Comparison of ENCODE assay signal across 2 fruit fly cellular contexts in the genomic region with DNA sequence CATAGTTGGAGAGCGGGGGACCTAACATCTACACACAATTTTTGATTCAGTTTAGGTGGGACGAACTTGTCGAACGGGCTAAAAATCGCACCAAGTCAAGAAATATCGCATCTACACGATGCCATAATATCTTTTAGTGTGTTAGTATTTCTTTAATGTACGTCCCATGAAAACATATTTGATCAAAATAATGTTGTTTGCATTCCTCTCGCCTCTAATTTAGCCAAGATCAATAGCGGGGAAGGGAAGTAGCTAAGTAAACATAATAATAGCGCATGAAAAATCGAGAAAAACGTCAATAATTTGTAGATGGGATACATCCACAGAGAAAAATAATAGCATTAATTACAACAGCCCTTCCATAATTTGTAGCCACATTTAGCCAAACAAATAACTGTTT.
TF ChIP-seq lines count a peak whose summit lies in the region.

No protein-coding gene starts in this region.

- no peak for TF ChIP-seq CTCF in whole organism, embryonic (GFP tag; optimal IDR thresholded peaks at IDR 0.05; lab: Kevin White, UChicago)

TF ChIP-seq in whole organism, embryonic, 481 proteins besides CTCF, POLR2A, EP300 and RAD21 (continues in another document):
- peak; percentile 30 for TF ChIP-seq fd3F (GFP tag; optimal IDR thresholded peaks at IDR 0.05; lab: Kevin White, UChicago)
- no peak for TF ChIP-seq CG13624 (GFP tag; optimal IDR thresholded peaks at IDR 0.05; lab: Kevin White, UChicago)
- no peak for TF ChIP-seq prd (optimal IDR thresholded peaks at IDR 0.05; lab: Kevin White, UChicago)
- TF ChIP-seq prd (GFP tag; IDR thresholded peaks at IDR 0.05; lab: Robert Waterston, UW) = no peak
- peak; percentile 21 for TF ChIP-seq B-H2 (GFP tag; optimal IDR thresholded peaks at IDR 0.05; lab: Kevin White, UChicago)
- no peak for TF ChIP-seq bbx (GFP tag; IDR thresholded peaks at IDR 0.05; lab: Robert Waterston, UW; ENCODE audit: partially characterized antibody)
- peak; percentile 5 for TF ChIP-seq lab (GFP tag; optimal IDR thresholded peaks at IDR 0.05; lab: Kevin White, UChicago)
- TF ChIP-seq CG16815 (GFP tag; optimal IDR thresholded peaks at IDR 0.05; lab: Kevin White, UChicago) = no peak
- TF ChIP-seq sima (GFP tag; optimal IDR thresholded peaks at IDR 0.05; lab: Kevin White, UChicago) = no peak
- TF ChIP-seq Ets65A (GFP tag; lab: Kevin White, UChicago) = no peak
- TF ChIP-seq bowl (GFP tag; IDR thresholded peaks at IDR 0.05; lab: Robert Waterston, UW) = no peak
- TF ChIP-seq stc (GFP tag; IDR thresholded peaks at IDR 0.05; lab: Robert Waterston, UW) = no peak
- no peak for TF ChIP-seq CG11723 (GFP tag; optimal IDR thresholded peaks at IDR 0.05; lab: Kevin White, UChicago)
- no peak for TF ChIP-seq ftz-f1 (GFP tag; optimal IDR thresholded peaks at IDR 0.05; lab: Kevin White, UChicago)
- no peak for TF ChIP-seq bcd (GFP tag; optimal IDR thresholded peaks at IDR 0.05; lab: Kevin White, UChicago)
- TF ChIP-seq sc (optimal IDR thresholded peaks at IDR 0.05; lab: Kevin White, UChicago) = no peak
- TF ChIP-seq sc (GFP tag; optimal IDR thresholded peaks at IDR 0.05; lab: Kevin White, UChicago) = no peak
- no peak for TF ChIP-seq CG10654 (GFP tag; optimal IDR thresholded peaks at IDR 0.05; lab: Kevin White, UChicago)
- TF ChIP-seq seq (GFP tag; IDR thresholded peaks at IDR 0.05; lab: Robert Waterston, UW) = peak; percentile 12; the same call in 1 of the 2 replicates
- no peak for TF ChIP-seq CG3065 (GFP tag; optimal IDR thresholded peaks at IDR 0.05; lab: Kevin White, UChicago)
- peak; percentile 33 for TF ChIP-seq CG12769 (tag; optimal IDR thresholded peaks at IDR 0.05; lab: Kevin White, UChicago)
- no peak for TF ChIP-seq wor (GFP tag; IDR thresholded peaks at IDR 0.05; lab: Robert Waterston, UW)
- no peak for TF ChIP-seq CG4328 (GFP tag; optimal IDR thresholded peaks at IDR 0.05; lab: Kevin White, UChicago)
- TF ChIP-seq CG11456 (GFP tag; IDR thresholded peaks at IDR 0.05; lab: Robert Waterston, UW) = no peak
- peak; percentile 49 for TF ChIP-seq Hmr (GFP tag; optimal IDR thresholded peaks at IDR 0.05; lab: Kevin White, UChicago)
- TF ChIP-seq CG12942 (GFP tag; optimal IDR thresholded peaks at IDR 0.05; lab: Kevin White, UChicago) = no peak
- TF ChIP-seq Abd-B (GFP tag; optimal IDR thresholded peaks at IDR 0.05; lab: Kevin White, UChicago) = no peak
- no peak for TF ChIP-seq pros (GFP tag; optimal IDR thresholded peaks at IDR 0.05; lab: Kevin White, UChicago)
- TF ChIP-seq CG18764 (GFP tag; optimal IDR thresholded peaks at IDR 0.05; lab: Kevin White, UChicago) = no peak
- no peak for TF ChIP-seq ato (GFP tag; IDR thresholded peaks at IDR 0.05; lab: Robert Waterston, UW; ENCODE audit: partially characterized antibody)
- TF ChIP-seq CG2120 (GFP tag; optimal IDR thresholded peaks at IDR 0.05; lab: Kevin White, UChicago) = peak; percentile 15
- no peak for TF ChIP-seq CG18619 (GFP tag; optimal IDR thresholded peaks at IDR 0.05; lab: Kevin White, UChicago)
- no peak for TF ChIP-seq dpn (GFP tag; optimal IDR thresholded peaks at IDR 0.05; lab: Kevin White, UChicago)
- TF ChIP-seq Med (GFP tag; lab: Kevin White, UChicago) = peak; percentile 39
- TF ChIP-seq hbn (GFP tag; IDR thresholded peaks at IDR 0.05; lab: Robert Waterston, UW; ENCODE audit: partially characterized antibody) = no peak
- TF ChIP-seq zfh2 (GFP tag; optimal IDR thresholded peaks at IDR 0.05; lab: Kevin White, UChicago) = no peak
- TF ChIP-seq sd (tag; optimal IDR thresholded peaks at IDR 0.05; lab: Kevin White, UChicago) = peak; percentile 43
- TF ChIP-seq Drgx (GFP tag; IDR thresholded peaks at IDR 0.05; lab: Robert Waterston, UW) = no peak
- no peak for TF ChIP-seq sim (GFP tag; IDR thresholded peaks at IDR 0.05; lab: Robert Waterston, UW)
- no peak for TF ChIP-seq GATAe (GFP tag; conservative IDR thresholded peaks at IDR 0.05; lab: Robert Waterston, UW)
- TF ChIP-seq repo (GFP tag; optimal IDR thresholded peaks at IDR 0.05; lab: Kevin White, UChicago) = no peak
- no peak for TF ChIP-seq B-H1 (GFP tag; IDR thresholded peaks at IDR 0.05; lab: Robert Waterston, UW)
- peak; percentile 16; the same call in 1 of the 3 replicates for TF ChIP-seq CG7357 (GFP tag; IDR thresholded peaks at IDR 0.05; lab: Robert Waterston, UW)
- no peak for TF ChIP-seq CG8290 (GFP tag; optimal IDR thresholded peaks at IDR 0.05; lab: Kevin White, UChicago)
- TF ChIP-seq CG8290 (tag; optimal IDR thresholded peaks at IDR 0.05; lab: Kevin White, UChicago) = peak in 1 of 2 experiments; percentile 75

TF ChIP-seq in whole organism, prepupa, 60 proteins besides CTCF, POLR2A, EP300 and RAD21:
- no peak for TF ChIP-seq spab (GFP tag; optimal IDR thresholded peaks at IDR 0.05; lab: Kevin White, UChicago)
- peak; percentile 72 for TF ChIP-seq fkh (GFP tag; optimal IDR thresholded peaks at IDR 0.05; lab: Kevin White, UChicago)
